Fruit fly (Drosophila melanogaster) whole organism, embryonic: ENCODE measurements around the gene HemK2.
A peak's percentile ranks its signal among the peaks of the same experiment; 100 is the strongest.

Experiments used
- Atf-2 ChIP-seq: fragments of 200-800 bp; sonication (Bioruptor generic); optimal IDR thresholded peaks from 2 replicates; lab custom pipeline; 2016; ENCODE audit warnings: missing biosample characterization, missing genetic modification characterization
- CG10147 ChIP-seq: fragments of 200-800 bp; sonication (Bioruptor generic); optimal IDR thresholded peaks from 2 replicates; lab custom pipeline; 2019; ENCODE audit warnings: missing biosample characterization, mild to moderate bottlenecking, missing genetic modification characterization, moderate library complexity
- CG10565 ChIP-seq: fragments of 200-800 bp; sonication (Bioruptor generic); optimal IDR thresholded peaks from 3 replicates; lab custom pipeline; 2016; ENCODE audit warnings: missing biosample characterization, mild to moderate bottlenecking, missing genetic modification characterization
- CG11456 ChIP-seq: fragments of 200-800 bp; sonication (Bioruptor generic); IDR thresholded peaks from 3 replicates; pipeline ENCODE4 v1.3.6; 2022; ENCODE audit warnings: missing biosample characterization, missing genetic modification characterization
- CG11560 ChIP-seq: fragments of 200-800 bp; sonication (Bioruptor generic); IDR thresholded peaks from 3 replicates; pipeline ENCODE4 v1.3.6; 2022; ENCODE audit warnings: missing biosample characterization, missing genetic modification characterization
- CG14965 ChIP-seq: fragments of 200-800 bp; sonication (Bioruptor generic); optimal IDR thresholded peaks from 2 replicates; lab custom pipeline; 2016; ENCODE audit warnings: missing biosample characterization, missing genetic modification characterization, borderline replicate concordance
- CG16815 ChIP-seq: fragments of 200-800 bp; sonication (Bioruptor generic); optimal IDR thresholded peaks from 3 replicates; lab custom pipeline; 2017; ENCODE audit warnings: missing biosample characterization, mild to moderate bottlenecking, missing genetic modification characterization
- CG16863 ChIP-seq: fragments of 200-800 bp; sonication (Bioruptor generic); optimal IDR thresholded peaks from 3 replicates; lab custom pipeline; 2016; ENCODE audit warnings: missing biosample characterization, missing genetic modification characterization
- CG18599 ChIP-seq: fragments of 200-800 bp; sonication (Bioruptor generic); optimal IDR thresholded peaks from 3 replicates; lab custom pipeline; 2017; ENCODE audit warnings: missing biosample characterization, missing genetic modification characterization, mild to moderate bottlenecking, moderate library complexity, missing genetic modification reagents
- CG18619 ChIP-seq: fragments of 200-800 bp; sonication (Bioruptor generic); optimal IDR thresholded peaks from 3 replicates; lab custom pipeline; 2017; ENCODE audit warnings: missing biosample characterization, mild to moderate bottlenecking, missing genetic modification characterization
- CG2120 ChIP-seq: fragments of 200-800 bp; sonication (Bioruptor generic); optimal IDR thresholded peaks from 3 replicates; lab custom pipeline; 2016; ENCODE audit warnings: missing biosample characterization, missing genetic modification characterization
- CG2889 ChIP-seq: fragments of 200-800 bp; sonication (Bioruptor generic); IDR thresholded peaks from 3 replicates; pipeline ENCODE4 v1.3.6; 2022; ENCODE audit warnings: missing biosample characterization, missing genetic modification characterization
- CG30020 ChIP-seq: fragments of 200-800 bp; optimal IDR thresholded peaks from 2 replicates; lab custom pipeline; 2019; ENCODE audit warnings: missing biosample characterization, mild to moderate bottlenecking, missing genetic modification characterization, moderate library complexity
- CG32772 ChIP-seq: fragments of 200-800 bp; sonication (Bioruptor generic); IDR thresholded peaks from 2 replicates; pipeline ENCODE4 v1.3.6; 2022; ENCODE audit warnings: missing biosample characterization, missing genetic modification characterization
- CG34224 ChIP-seq: fragments of 200-800 bp; sonication (Bioruptor generic); IDR thresholded peaks from 3 replicates; pipeline ENCODE4 v1.3.6; 2022; ENCODE audit warnings: missing biosample characterization, missing genetic modification characterization; ENCODE audit not compliant: partially characterized antibody
- CG3847 ChIP-seq: fragments of 200-800 bp; sonication (Bioruptor generic); IDR thresholded peaks from 2 replicates; pipeline ENCODE4 v1.3.6; 2022; ENCODE audit warnings: missing biosample characterization, missing genetic modification characterization
- CG8281 ChIP-seq: fragments of 200-800 bp; sonication (Bioruptor generic); optimal IDR thresholded peaks from 2 replicates; lab custom pipeline; 2018; ENCODE audit warnings: missing biosample characterization, mild to moderate bottlenecking, missing genetic modification characterization, moderate library complexity
- Dip3 ChIP-seq: fragments of 200-800 bp; sonication (Bioruptor generic); optimal IDR thresholded peaks from 3 replicates; lab custom pipeline; 2016; ENCODE audit warnings: missing biosample characterization, missing genetic modification characterization
- Ets65A ChIP-seq: fragments of 200-800 bp; sonication (Bioruptor generic); peaks from one replicate; lab custom pipeline; 2016; ENCODE audit warnings: missing biosample characterization, missing genetic modification characterization
- Ets97D ChIP-seq: fragments of 200-800 bp; sonication (Bioruptor generic); optimal IDR thresholded peaks from 3 replicates; lab custom pipeline; 2016; ENCODE audit warnings: missing biosample characterization, missing genetic modification characterization
- Fer1 ChIP-seq: fragments of 200-800 bp; sonication (Bioruptor generic); optimal IDR thresholded peaks from 2 replicates; lab custom pipeline; 2017; ENCODE audit warnings: missing biosample characterization, mild to moderate bottlenecking, missing genetic modification characterization
- Gsc ChIP-seq: fragments of 200-800 bp; sonication (Bioruptor generic); IDR thresholded peaks from 2 replicates; pipeline ENCODE4 v1.3.6; 2022; ENCODE audit warnings: missing biosample characterization, missing genetic modification characterization
- HHEX ChIP-seq: fragments of 200-800 bp; sonication (Bioruptor generic); optimal IDR thresholded peaks from 3 replicates; lab custom pipeline; 2017; ENCODE audit warnings: missing biosample characterization, mild to moderate bottlenecking, missing genetic modification characterization, missing genetic modification reagents
- HLH3B ChIP-seq: fragments of 200-800 bp; sonication (Bioruptor generic); IDR thresholded peaks from 2 replicates; pipeline ENCODE4 v1.3.6; 2022; ENCODE audit warnings: missing biosample characterization, missing genetic modification characterization
- Hr39 ChIP-seq: fragments of >200 bp; optimal IDR thresholded peaks from 2 replicates; lab custom pipeline; 2017
- Med ChIP-seq: fragments of 200-800 bp; sonication (Bioruptor generic); peaks from one replicate; lab custom pipeline; 2016; ENCODE audit warnings: missing biosample characterization, missing genetic modification characterization, mild to moderate bottlenecking, inconsistent platforms, moderate library complexity
- Meics ChIP-seq: fragments of 200-800 bp; sonication (Bioruptor generic); optimal IDR thresholded peaks from 2 replicates; lab custom pipeline; 2017; ENCODE audit warnings: missing biosample characterization, mild to moderate bottlenecking, missing genetic modification characterization
- Rfx ChIP-seq: fragments of 200-800 bp; sonication (Bioruptor generic); IDR thresholded peaks from 2 replicates; pipeline ENCODE4 v1.3.6; 2022; ENCODE audit warnings: missing biosample characterization, missing genetic modification characterization
- Rx ChIP-seq: fragments of 200-800 bp; sonication (Bioruptor generic); IDR thresholded peaks from 2 replicates; pipeline ENCODE4 v1.3.6; 2022; ENCODE audit warnings: missing biosample characterization, missing genetic modification characterization
- Stat92E ChIP-seq, 3 experiments: fragments of >200 bp in 2 of 3; fragments of 200-800 bp in 1 of 3; sonication (Bioruptor generic) in 1 of 3; optimal IDR thresholded peaks; 2 replicates each; lab custom pipeline; 2017 to 2019; ENCODE audit warnings: missing biosample characterization in 3 of 3, missing genetic modification characterization in 3 of 3, mild to moderate bottlenecking in 1 of 3, moderate library complexity in 1 of 3
- ab ChIP-seq: fragments of 200-800 bp; sonication (Bioruptor generic); optimal IDR thresholded peaks from 2 replicates; lab custom pipeline; 2016; ENCODE audit warnings: missing biosample characterization, missing genetic modification characterization
- abd-A ChIP-seq: fragments of 200-800 bp; sonication (Bioruptor generic); optimal IDR thresholded peaks from 3 replicates; lab custom pipeline; 2019; ENCODE audit warnings: missing biosample characterization, mild to moderate bottlenecking, missing genetic modification characterization, moderate library complexity
- ac ChIP-seq: fragments of 200-800 bp; sonication (Bioruptor generic); optimal IDR thresholded peaks from 3 replicates; lab custom pipeline; 2017; ENCODE audit warnings: missing biosample characterization, mild to moderate bottlenecking, missing genetic modification characterization
- amos ChIP-seq: fragments of 200-800 bp; sonication (Bioruptor generic); IDR thresholded peaks from 2 replicates; pipeline ENCODE4 v1.3.6; 2022; ENCODE audit warnings: missing biosample characterization, missing genetic modification characterization; ENCODE audit not compliant: partially characterized antibody
- aop ChIP-seq: fragments of 200-800 bp; sonication (Bioruptor generic); IDR thresholded peaks from 2 replicates; pipeline ENCODE4 v1.3.6; 2022; ENCODE audit warnings: missing biosample characterization, missing genetic modification characterization
- bsh ChIP-seq, 2 experiments: fragments of 200-800 bp; sonication (Bioruptor generic); optimal IDR thresholded peaks; 2 replicates each; lab custom pipeline; 2017 to 2018; ENCODE audit warnings: mild to moderate bottlenecking in 2 of 2, missing biosample characterization in 2 of 2, missing genetic modification characterization in 2 of 2, moderate library complexity in 1 of 2
- chn ChIP-seq: fragments of 200-800 bp; sonication (Bioruptor generic); optimal IDR thresholded peaks from 2 replicates; lab custom pipeline; 2016; ENCODE audit warnings: missing biosample characterization, missing genetic modification characterization
- ewg ChIP-seq: fragments of 200-800 bp; sonication (Bioruptor generic); optimal IDR thresholded peaks from 3 replicates; lab custom pipeline; 2017; ENCODE audit warnings: mild to moderate bottlenecking, missing biosample characterization, missing genetic modification reagents, missing genetic modification characterization
- exex ChIP-seq: fragments of 200-800 bp; sonication (Bioruptor generic); optimal IDR thresholded peaks from 4 replicates; lab custom pipeline; 2018; ENCODE audit warnings: missing biosample characterization, mild to moderate bottlenecking, missing genetic modification characterization, moderate library complexity
- eyg ChIP-seq: fragments of 200-800 bp; sonication (Bioruptor generic); optimal IDR thresholded peaks from 3 replicates; lab custom pipeline; 2016; ENCODE audit warnings: missing biosample characterization, missing genetic modification characterization
- gce ChIP-seq: fragments of 200-800 bp; sonication (Bioruptor generic); IDR thresholded peaks from 3 replicates; pipeline ENCODE4 v1.3.6; 2022; ENCODE audit warnings: missing biosample characterization, missing genetic modification characterization
- hbn ChIP-seq: fragments of 200-800 bp; sonication (Bioruptor generic); IDR thresholded peaks from 2 replicates; pipeline ENCODE4 v1.3.6; 2022; ENCODE audit warnings: missing biosample characterization, missing genetic modification characterization; ENCODE audit not compliant: partially characterized antibody
- kni ChIP-seq: fragments of 200-800 bp; sonication (Bioruptor generic); optimal IDR thresholded peaks from 3 replicates; lab custom pipeline; 2017; ENCODE audit warnings: mild to moderate bottlenecking, missing biosample characterization, missing genetic modification reagents, missing genetic modification characterization
- lab ChIP-seq: fragments of 200-800 bp; sonication (Bioruptor generic); optimal IDR thresholded peaks from 3 replicates; lab custom pipeline; 2017; ENCODE audit warnings: missing biosample characterization, missing genetic modification characterization, mild to moderate bottlenecking, moderate library complexity, missing genetic modification reagents
- mirr ChIP-seq: fragments of 200-800 bp; sonication (Bioruptor generic); optimal IDR thresholded peaks from 3 replicates; lab custom pipeline; 2018; ENCODE audit warnings: missing biosample characterization, mild to moderate bottlenecking, missing genetic modification characterization
- pho ChIP-seq: fragments of 200-800 bp; sonication (Bioruptor generic); optimal IDR thresholded peaks from 2 replicates; lab custom pipeline; 2016; ENCODE audit warnings: missing biosample characterization, missing genetic modification characterization
- pita ChIP-seq: fragments of 200-800 bp; sonication (Bioruptor generic); optimal IDR thresholded peaks from 2 replicates; lab custom pipeline; 2017; ENCODE audit warnings: missing biosample characterization, mild to moderate bottlenecking, missing genetic modification characterization
- prd ChIP-seq, 3 experiments: fragments of >200 bp in 2 of 3; fragments of 200-800 bp in 1 of 3; sonication (Bioruptor generic) in 1 of 3; optimal IDR thresholded peaks in 2 of 3; IDR thresholded peaks in 1 of 3; 2 replicates in 2 of 3; 3 replicates in 1 of 3; pipeline versions ENCODE4 v1.3.6 to Lab custom; 2017 to 2022; ENCODE audit warnings: missing biosample characterization in 1 of 3, missing genetic modification characterization in 1 of 3
- ranshi ChIP-seq: fragments of 200-800 bp; sonication (Bioruptor generic); IDR thresholded peaks from 2 replicates; pipeline ENCODE4 v1.3.6; 2022; ENCODE audit warnings: missing biosample characterization, missing genetic modification characterization
- trh ChIP-seq: fragments of 200-800 bp; sonication (Bioruptor generic); optimal IDR thresholded peaks from 2 replicates; lab custom pipeline; 2016; ENCODE audit warnings: missing biosample characterization, missing genetic modification characterization
- tx ChIP-seq: fragments of 200-800 bp; sonication (Bioruptor generic); optimal IDR thresholded peaks from 2 replicates; lab custom pipeline; 2016; ENCODE audit warnings: missing biosample characterization, missing genetic modification characterization

The HemK2 gene

dm6 chr2L:2721317-2721716 lies 38.2 kb downstream of the HemK2 start (continued):
- no peak for TF ChIP-seq Gsc (GFP tag; lab: Robert Waterston, UW)
- TF ChIP-seq ranshi: 0 out of 2 replicates have a peak, but pooled peaks have one; percentile 37
- no peak for TF ChIP-seq Hr39 (lab: Kevin White, UChicago)
- no peak for TF ChIP-seq kni (GFP tag; lab: Kevin White, UChicago)
- no peak for TF ChIP-seq prd (optimal IDR thresholded peaks at IDR 0.05; lab: Kevin White, UChicago)
- peak; percentile 52; the same call in 1 of the 3 replicates for TF ChIP-seq prd (GFP tag; IDR thresholded peaks at IDR 0.05; lab: Robert Waterston, UW)
- no peak for TF ChIP-seq mirr
- no peak for TF ChIP-seq HHEX
- no peak for TF ChIP-seq CG30020
- TF ChIP-seq ab (GFP tag; lab: Kevin White, UChicago): no peak
- TF ChIP-seq Rfx (GFP tag; lab: Robert Waterston, UW): no peak
- no peak for TF ChIP-seq CG10147 (GFP tag; lab: Kevin White, UChicago)
- no peak for TF ChIP-seq Stat92E (GFP tag; optimal IDR thresholded peaks at IDR 0.05; lab: Kevin White, UChicago)
- peak; percentile 40 for TF ChIP-seq CG2120
- no peak for TF ChIP-seq CG16815 (GFP tag; lab: Kevin White, UChicago)
- TF ChIP-seq ewg: no peak
- no peak for TF ChIP-seq hbn (GFP tag; lab: Robert Waterston, UW)
- no peak for TF ChIP-seq Fer1 (GFP tag; lab: Kevin White, UChicago)
- no peak for TF ChIP-seq gce (GFP tag; lab: Robert Waterston, UW)
- no peak for TF ChIP-seq CG18619 (GFP tag; lab: Kevin White, UChicago)
- TF ChIP-seq CG10565: no peak
- no peak for TF ChIP-seq eyg (GFP tag; lab: Kevin White, UChicago)
- TF ChIP-seq tx (GFP tag; lab: Kevin White, UChicago): no peak
- TF ChIP-seq Med: peak; percentile 82
- TF ChIP-seq pita (GFP tag; lab: Kevin White, UChicago): no peak
- no peak for TF ChIP-seq chn (GFP tag; lab: Kevin White, UChicago)
- TF ChIP-seq CG2889 (GFP tag; lab: Robert Waterston, UW): no peak
- peak; percentile 14 for TF ChIP-seq Meics (GFP tag; lab: Kevin White, UChicago)
- no peak for TF ChIP-seq abd-A (tag; lab: Kevin White, UChicago)
- no peak for TF ChIP-seq CG3847
- peak; percentile 65 for TF ChIP-seq CG18599 (GFP tag; lab: Kevin White, UChicago)
- no peak for TF ChIP-seq ac (GFP tag; lab: Kevin White, UChicago)
- TF ChIP-seq Ets97D: no peak
- TF ChIP-seq Rx: 0 out of 2 replicates have a peak, but pooled peaks have one; percentile 4
- no peak for TF ChIP-seq CG11456
- TF ChIP-seq CG34224: no peak
- no peak for TF ChIP-seq amos
- TF ChIP-seq CG11560 (tag; lab: Robert Waterston, UW): no peak
- no peak for TF ChIP-seq Dip3
- no peak for TF ChIP-seq exex (tag; lab: Kevin White, UChicago)
- no peak for TF ChIP-seq CG16863
- no peak for TF ChIP-seq trh (GFP tag; lab: Kevin White, UChicago)
- no peak for TF ChIP-seq CG8281 (tag; lab: Kevin White, UChicago)
- TF ChIP-seq pho: no peak
- no peak for TF ChIP-seq Ets65A (GFP tag; lab: Kevin White, UChicago)
- TF ChIP-seq HLH3B (GFP tag; lab: Robert Waterston, UW): 0 out of 2 replicates have a peak, but pooled peaks have one; percentile 17
- no peak for TF ChIP-seq CG14965 (GFP tag; lab: Kevin White, UChicago)
- no peak for TF ChIP-seq aop (GFP tag; lab: Robert Waterston, UW)
- TF ChIP-seq bsh (GFP tag; optimal IDR thresholded peaks at IDR 0.05; lab: Kevin White, UChicago): no peak
- no peak for TF ChIP-seq Atf-2
- TF ChIP-seq CG32772 (GFP tag; lab: Robert Waterston, UW): no peak
- TF ChIP-seq lab (GFP tag; lab: Kevin White, UChicago): peak; percentile 59
